Worm (Caenorhabditis elegans) whole organism, mixed stage, embryonic: ENCODE results near the gene F26A1.8.

Experiments used
- blmp-1 ChIP-seq: fragments of 150-350 bp; optimal IDR thresholded peaks from 2 replicates; lab custom pipeline; 2014; ENCODE audit warnings: missing biosample characterization, missing genetic modification characterization
- ceh-39 ChIP-seq: fragments of 150-350 bp; optimal IDR thresholded peaks from 2 replicates; lab custom pipeline; 2014; ENCODE audit warnings: missing biosample characterization, missing genetic modification characterization
- ceh-43 ChIP-seq: fragments of 200-800 bp; sonication (Bioruptor generic); optimal IDR thresholded peaks from 2 replicates; lab custom pipeline; 2018; ENCODE audit warnings: mild to moderate bottlenecking, missing genetic modification characterization, moderate library complexity, missing compliant biosample characterization
- ceh-83 ChIP-seq: fragments of 200-800 bp; sonication (Bioruptor generic); optimal IDR thresholded peaks from 2 replicates; lab custom pipeline; 2018; ENCODE audit warnings: mild to moderate bottlenecking, missing genetic modification characterization, missing compliant biosample characterization
- ces-1 ChIP-seq: fragments of 150-350 bp; optimal IDR thresholded peaks from 2 replicates; lab custom pipeline; 2014; ENCODE audit warnings: missing biosample characterization, missing genetic modification reagents, missing genetic modification characterization
- cnd-1 ChIP-seq: fragments of 200-800 bp; sonication (Bioruptor generic); optimal IDR thresholded peaks from 2 replicates; lab custom pipeline; 2018; ENCODE audit warnings: mild to moderate bottlenecking, missing genetic modification characterization, missing compliant biosample characterization
- drap-1 ChIP-seq: fragments of 200-800 bp; sonication (Bioruptor generic); optimal IDR thresholded peaks from 3 replicates; lab custom pipeline; 2018; ENCODE audit warnings: mild to moderate bottlenecking, missing genetic modification characterization, missing compliant biosample characterization
- elt-1 ChIP-seq: sonication (generic microtip); optimal IDR thresholded peaks from 2 replicates; lab custom pipeline; 2017; ENCODE audit warnings: missing genetic modification characterization, mild to moderate bottlenecking, missing compliant biosample characterization, antibody characterized with exemption, moderate library complexity, borderline replicate concordance; ENCODE audit not compliant: insufficient read depth
- elt-3 ChIP-seq: fragments of 150-350 bp; optimal IDR thresholded peaks from 2 replicates; lab custom pipeline; 2014; ENCODE audit warnings: missing biosample characterization, missing genetic modification characterization
- flh-1 ChIP-seq: fragments of 200-800 bp; sonication (Bioruptor generic); optimal IDR thresholded peaks from 2 replicates; lab custom pipeline; 2018; ENCODE audit warnings: mild to moderate bottlenecking, missing genetic modification characterization, moderate library complexity, missing compliant biosample characterization
- ham-2 ChIP-seq: fragments of 200-800 bp; sonication (Bioruptor generic); optimal IDR thresholded peaks from 2 replicates; lab custom pipeline; 2018; ENCODE audit warnings: mild to moderate bottlenecking, missing genetic modification characterization, missing compliant biosample characterization
- hlh-1 ChIP-seq: fragments of 150-350 bp; optimal IDR thresholded peaks from 2 replicates; lab custom pipeline; 2014; ENCODE audit warnings: missing biosample characterization, missing genetic modification reagents, missing genetic modification characterization
- lin-13 ChIP-seq: fragments of 150-350 bp; optimal IDR thresholded peaks from 2 replicates; lab custom pipeline; 2014; ENCODE audit warnings: missing biosample characterization, missing genetic modification characterization
- lin-32 ChIP-seq: fragments of 200-800 bp; sonication (Bioruptor generic); optimal IDR thresholded peaks from 2 replicates; lab custom pipeline; 2018; ENCODE audit warnings: mild to moderate bottlenecking, missing genetic modification characterization, missing compliant biosample characterization
- lsy-2 ChIP-seq: fragments of 150-350 bp; optimal IDR thresholded peaks from 2 replicates; lab custom pipeline; 2014; ENCODE audit warnings: missing biosample characterization, missing genetic modification characterization
- mab-5 ChIP-seq: fragments of 150-350 bp; optimal IDR thresholded peaks from 2 replicates; lab custom pipeline; 2014; ENCODE audit warnings: missing biosample characterization, missing genetic modification characterization
- mep-1 ChIP-seq: fragments of 150-350 bp; optimal IDR thresholded peaks from 2 replicates; lab custom pipeline; 2017; ENCODE audit warnings: missing biosample characterization, missing genetic modification reagents, missing genetic modification characterization, inconsistent platforms
- nhr-12 ChIP-seq: fragments of 150-350 bp; optimal IDR thresholded peaks from 2 replicates; lab custom pipeline; 2014; ENCODE audit warnings: missing biosample characterization, missing genetic modification characterization
- nhr-2 ChIP-seq: fragments of 150-350 bp; optimal IDR thresholded peaks from 2 replicates; lab custom pipeline; 2014; ENCODE audit warnings: missing biosample characterization, missing genetic modification characterization
- nhr-237 ChIP-seq: fragments of 150-350 bp; optimal IDR thresholded peaks from 2 replicates; lab custom pipeline; 2014; ENCODE audit warnings: missing biosample characterization, missing genetic modification characterization
- nhr-28 ChIP-seq: fragments of 150-350 bp; optimal IDR thresholded peaks from 2 replicates; lab custom pipeline; 2014; ENCODE audit warnings: missing biosample characterization, missing genetic modification characterization
- nhr-76 ChIP-seq: sonication (generic microtip); optimal IDR thresholded peaks from 2 replicates; lab custom pipeline; 2017; ENCODE audit warnings: missing biosample characterization, missing genetic modification characterization
- pha-4 ChIP-seq: fragments of 150-350 bp; optimal IDR thresholded peaks from 2 replicates; lab custom pipeline; 2018; ENCODE audit warnings: missing biosample characterization, missing genetic modification reagents, missing genetic modification characterization
- sem-2 ChIP-seq: fragments of 200-800 bp; sonication (Bioruptor generic); optimal IDR thresholded peaks from 2 replicates; lab custom pipeline; 2018; ENCODE audit warnings: mild to moderate bottlenecking, missing genetic modification characterization, missing compliant biosample characterization
- snpc-4 ChIP-seq: fragments of 150-350 bp; optimal IDR thresholded peaks from 2 replicates; lab custom pipeline; 2014; ENCODE audit warnings: missing biosample characterization, missing genetic modification characterization
- sptf-1 ChIP-seq: sonication (generic microtip); optimal IDR thresholded peaks from 2 replicates; lab custom pipeline; 2017; ENCODE audit warnings: mild to moderate bottlenecking, missing genetic modification characterization, moderate library complexity, missing compliant biosample characterization
- tbx-8 ChIP-seq: fragments of 200-800 bp; sonication (Bioruptor generic); optimal IDR thresholded peaks from 2 replicates; lab custom pipeline; 2018; ENCODE audit warnings: mild to moderate bottlenecking, missing genetic modification characterization, moderate library complexity, missing compliant biosample characterization
- unc-120 ChIP-seq: sonication (generic microtip); optimal IDR thresholded peaks from 2 replicates; lab custom pipeline; 2017; ENCODE audit warnings: missing genetic modification characterization, missing compliant biosample characterization; ENCODE audit not compliant: poor library complexity, severe bottlenecking
- unc-39 ChIP-seq: fragments of 150-350 bp; optimal IDR thresholded peaks from 2 replicates; lab custom pipeline; 2014; ENCODE audit warnings: missing biosample characterization, missing genetic modification characterization
- unc-62 ChIP-seq: fragments of 150-350 bp; optimal IDR thresholded peaks from 2 replicates; lab custom pipeline; 2014; ENCODE audit warnings: missing biosample characterization, missing genetic modification reagents, missing genetic modification characterization
- zip-8 ChIP-seq: fragments of 150-350 bp; optimal IDR thresholded peaks from 2 replicates; lab custom pipeline; 2014; ENCODE audit warnings: missing biosample characterization, missing genetic modification characterization
- ztf-11 ChIP-seq: fragments of 150-350 bp; optimal IDR thresholded peaks from 2 replicates; lab custom pipeline; 2014; ENCODE audit warnings: missing biosample characterization, missing genetic modification characterization

F26A1.8 gene

DNA sequence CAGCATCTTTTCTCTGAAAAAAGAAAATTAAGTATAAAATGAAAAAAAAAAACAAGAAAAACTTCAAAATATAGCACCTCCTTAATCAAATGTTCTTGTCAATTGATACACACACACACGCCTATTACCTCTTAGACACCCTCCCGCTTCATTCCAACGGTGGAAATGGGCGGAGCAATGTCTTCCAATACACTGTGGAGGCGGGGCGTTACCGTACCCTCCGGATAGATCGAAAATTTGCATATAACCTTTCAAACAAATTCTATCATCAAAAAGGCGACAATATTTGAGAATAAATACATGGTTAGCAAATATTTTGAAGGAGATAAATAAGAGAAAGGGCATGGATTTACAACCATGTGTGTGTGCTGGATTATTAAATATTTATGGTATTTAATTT, 14.0 kb downstream of the F26A1.8 start:
- TF ChIP-seq blmp-1 (tag; lab: Kevin White, UChicago) (no peak), lsy-2 (tag; lab: Kevin White, UChicago) (peak; percentile 87)

ce11 chrIII:4806345-4806744, 15.7 kb downstream of the F26A1.8 start:
- TF ChIP-seq nhr-2 (tag; lab: Kevin White, UChicago) (peak; percentile 95), unc-120 (tag; lab: Kevin White, UChicago) (no peak), mep-1 (no peak)

- TF ChIP-seq unc-39 (tag; lab: Kevin White, UChicago) (no peak), mep-1 (no peak)
Observed at ce11 chrIII:4802707-4803106, 19.3 kb downstream of the F26A1.8 start, which contains the start of gene metl-5. Gene metl-5 (plus strand): TSS chrIII:4803007.

DNA sequence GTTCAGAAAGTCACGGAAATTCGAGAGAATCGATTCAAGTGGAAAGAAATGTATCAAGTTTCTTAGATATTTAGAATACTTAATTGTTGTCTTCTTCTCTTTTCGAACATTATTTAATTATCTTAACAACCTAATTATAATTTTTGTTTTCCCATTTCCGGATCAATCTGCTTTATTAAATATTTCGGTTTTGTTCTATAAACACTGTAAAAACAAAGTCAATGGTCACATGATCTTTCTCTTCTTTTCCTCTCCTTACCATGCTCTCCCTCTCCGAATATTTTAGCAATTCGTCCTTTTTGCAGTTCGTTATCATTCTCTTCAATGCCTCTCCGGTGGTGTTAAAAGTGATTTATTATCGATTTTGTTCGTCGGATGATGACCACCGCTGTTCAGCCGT, 25.5 kb downstream of the F26A1.8 start, which contains the start of gene tag-325:
Gene tag-325 (plus strand): TSS at position 301 of the 400 bp plus-strand sequence.
- no peak for TF ChIP-seq nhr-28
- no peak for TF ChIP-seq sem-2 (GFP tag; lab: Kevin White, UChicago)
- TF ChIP-seq nhr-76 (tag; lab: Kevin White, UChicago), result no peak
- TF ChIP-seq zip-8 (tag; lab: Kevin White, UChicago), result no peak
- no peak for TF ChIP-seq lsy-2 (tag; lab: Kevin White, UChicago)

- no peak for TF ChIP-seq sptf-1 (tag; lab: Kevin White, UChicago)
- peak; percentile 68 for TF ChIP-seq pha-4 (tag; lab: Kevin White, UChicago)
- TF ChIP-seq nhr-237 (tag; lab: Kevin White, UChicago), result peak; percentile 68
- no peak for TF ChIP-seq sem-2 (GFP tag; lab: Kevin White, UChicago)
- TF ChIP-seq mep-1, result peak; percentile 42
- TF ChIP-seq nhr-2 (tag; lab: Kevin White, UChicago), result peak; percentile 31
- no peak for TF ChIP-seq unc-39 (tag; lab: Kevin White, UChicago)
- no peak for TF ChIP-seq ceh-83
- TF ChIP-seq tbx-8 (GFP tag; lab: Kevin White, UChicago), result no peak
- TF ChIP-seq ceh-39 (tag; lab: Kevin White, UChicago), result peak; percentile 69
- no peak for TF ChIP-seq nhr-12 (tag; lab: Kevin White, UChicago)
- no peak for TF ChIP-seq lin-13 (tag; lab: Kevin White, UChicago)
- TF ChIP-seq ceh-43 (GFP tag; lab: Kevin White, UChicago), result no peak
- no peak for TF ChIP-seq ztf-11 (tag; lab: Kevin White, UChicago)
- TF ChIP-seq blmp-1 (tag; lab: Kevin White, UChicago), result no peak
- no peak for TF ChIP-seq unc-62 (GFP tag; lab: Kevin White, UChicago)
- TF ChIP-seq ham-2 (GFP tag; lab: Kevin White, UChicago), result no peak
- TF ChIP-seq unc-120 (tag; lab: Kevin White, UChicago), result no peak
- no peak for TF ChIP-seq mab-5 (tag; lab: Kevin White, UChicago)
- TF ChIP-seq hlh-1 (tag; lab: Kevin White, UChicago), result peak; percentile 16
- no peak for TF ChIP-seq nhr-28
- TF ChIP-seq cnd-1, result no peak
- no peak for TF ChIP-seq snpc-4
- TF ChIP-seq drap-1 (GFP tag; lab: Kevin White, UChicago), result no peak
- no peak for TF ChIP-seq elt-3 (tag; lab: Kevin White, UChicago)
- no peak for TF ChIP-seq zip-8 (tag; lab: Kevin White, UChicago)
- TF ChIP-seq lin-32 (GFP tag; lab: Kevin White, UChicago), result no peak
- TF ChIP-seq ces-1 (GFP tag; lab: Kevin White, UChicago), result no peak
- TF ChIP-seq elt-1 (tag; lab: Kevin White, UChicago), result no peak
- TF ChIP-seq flh-1 (GFP tag; lab: Kevin White, UChicago), result no peak
- TF ChIP-seq lsy-2 (tag; lab: Kevin White, UChicago), result peak; percentile 14
Observed at ce11 chrIII:4796039-4796438, 26.0 kb downstream of the F26A1.8 start.
